Worm (Caenorhabditis elegans) whole organism, late embryonic: ENCODE results near the gene ins-7.

Experiments
- C38D4.7 ChIP-seq: fragments of 200-800 bp; sonication (Bioruptor generic); optimal IDR thresholded peaks from 2 replicates; lab custom pipeline; 2018; ENCODE audit warnings: mild to moderate bottlenecking, missing genetic modification characterization, moderate library complexity, missing compliant biosample characterization
- F13H6.1 ChIP-seq: sonication (generic microtip); optimal IDR thresholded peaks from 2 replicates; lab custom pipeline; 2016; ENCODE audit warnings: missing genetic modification characterization, missing compliant biosample characterization
- K02D7.2 ChIP-seq: sonication (generic microtip); optimal IDR thresholded peaks from 2 replicates; lab custom pipeline; 2017; ENCODE audit warnings: mild to moderate bottlenecking, missing genetic modification characterization, missing compliant biosample characterization
- T23F11.4 ChIP-seq: fragments of 200-800 bp; sonication (Bioruptor generic); optimal IDR thresholded peaks from 2 replicates; lab custom pipeline; 2018; ENCODE audit warnings: mild to moderate bottlenecking, missing genetic modification characterization, missing compliant biosample characterization
- ceh-14 ChIP-seq: sonication (generic microtip); optimal IDR thresholded peaks from 2 replicates; lab custom pipeline; 2016; ENCODE audit warnings: missing genotype, missing genetic modification characterization, missing compliant biosample characterization
- ceh-19 ChIP-seq: fragments of 200-800 bp; sonication (Bioruptor generic); optimal IDR thresholded peaks from 2 replicates; lab custom pipeline; 2018; ENCODE audit warnings: mild to moderate bottlenecking, missing genetic modification characterization, missing compliant biosample characterization
- ceh-22 ChIP-seq: sonication (generic microtip); optimal IDR thresholded peaks from 2 replicates; lab custom pipeline; 2017; ENCODE audit warnings: missing biosample characterization, missing genetic modification characterization
- ceh-24 ChIP-seq: sonication (generic microtip); optimal IDR thresholded peaks from 2 replicates; lab custom pipeline; 2016; ENCODE audit warnings: mild to moderate bottlenecking, missing genetic modification characterization, missing compliant biosample characterization
- ceh-31 ChIP-seq: sonication (generic microtip); optimal IDR thresholded peaks from 2 replicates; lab custom pipeline; 2016; ENCODE audit warnings: missing genetic modification characterization, missing compliant biosample characterization
- ceh-34 ChIP-seq: sonication (generic microtip); optimal IDR thresholded peaks from 2 replicates; lab custom pipeline; 2016; ENCODE audit warnings: mild to moderate bottlenecking, missing genetic modification characterization, missing compliant biosample characterization
- ceh-45 ChIP-seq: fragments of 200-800 bp; sonication (Bioruptor generic); IDR thresholded peaks from 2 replicates; pipeline ENCODE4 v1.3.6; 2022; ENCODE audit warnings: missing genetic modification reagents, missing genetic modification characterization, missing compliant biosample characterization
- ceh-6 ChIP-seq: fragments of 200-800 bp; sonication (Bioruptor generic); optimal IDR thresholded peaks from 2 replicates; lab custom pipeline; 2018; ENCODE audit warnings: mild to moderate bottlenecking, missing genetic modification characterization, missing compliant biosample characterization
- ceh-9 ChIP-seq: sonication (generic microtip); optimal IDR thresholded peaks from 2 replicates; lab custom pipeline; 2016; ENCODE audit warnings: mild to moderate bottlenecking, missing genetic modification characterization, inconsistent platforms, missing compliant biosample characterization
- dmd-4 ChIP-seq: sonication (generic microtip); optimal IDR thresholded peaks from 2 replicates; lab custom pipeline; 2016; ENCODE audit warnings: borderline replicate concordance, missing genetic modification characterization, missing compliant biosample characterization
- dve-1 ChIP-seq: sonication (generic microtip); optimal IDR thresholded peaks from 2 replicates; lab custom pipeline; 2017; ENCODE audit warnings: antibody characterized with exemption, mild to moderate bottlenecking, missing genetic modification characterization, missing compliant biosample characterization
- elt-2 ChIP-seq: sonication (generic microtip); optimal IDR thresholded peaks from 2 replicates; lab custom pipeline; 2016; ENCODE audit warnings: missing genetic modification reagents, missing genetic modification characterization, missing compliant biosample characterization
- elt-4 ChIP-seq: sonication (generic microtip); optimal IDR thresholded peaks from 2 replicates; lab custom pipeline; 2016; ENCODE audit warnings: missing genetic modification characterization, missing compliant biosample characterization
- eyg-1 ChIP-seq: sonication (generic microtip); optimal IDR thresholded peaks from 2 replicates; lab custom pipeline; 2016; ENCODE audit warnings: missing genotype, missing genetic modification characterization, missing compliant biosample characterization
- fax-1 ChIP-seq: sonication (generic microtip); optimal IDR thresholded peaks from 2 replicates; lab custom pipeline; 2016; ENCODE audit warnings: missing genotype, missing genetic modification characterization, missing compliant biosample characterization
- fkh-10 ChIP-seq: fragments of 150-350 bp; optimal IDR thresholded peaks from 2 replicates; lab custom pipeline; 2014; ENCODE audit warnings: missing biosample characterization, missing genetic modification reagents, missing genetic modification characterization
- fkh-6 ChIP-seq: sonication (generic microtip); optimal IDR thresholded peaks from 2 replicates; lab custom pipeline; 2016; ENCODE audit warnings: missing genetic modification characterization, missing compliant biosample characterization
- gmeb-2 ChIP-seq: sonication (generic microtip); optimal IDR thresholded peaks from 2 replicates; lab custom pipeline; 2016; ENCODE audit warnings: missing genetic modification characterization, inconsistent platforms, missing compliant biosample characterization
- hlh-13 ChIP-seq: fragments of 200-800 bp; sonication (Bioruptor generic); optimal IDR thresholded peaks from 2 replicates; lab custom pipeline; 2018; ENCODE audit warnings: mild to moderate bottlenecking, missing genetic modification characterization, missing compliant biosample characterization
- hlh-15 ChIP-seq: sonication (generic microtip); optimal IDR thresholded peaks from 2 replicates; lab custom pipeline; 2016; ENCODE audit warnings: missing genetic modification characterization, missing compliant biosample characterization
- hlh-8 ChIP-seq: sonication (generic microtip); optimal IDR thresholded peaks from 2 replicates; lab custom pipeline; 2016; ENCODE audit warnings: missing genotype, missing genetic modification characterization, missing compliant biosample characterization
- lin-11 ChIP-seq: fragments of 200-800 bp; sonication (Bioruptor generic); optimal IDR thresholded peaks from 2 replicates; lab custom pipeline; 2018; ENCODE audit warnings: mild to moderate bottlenecking, missing genetic modification characterization, missing compliant biosample characterization
- madf-2 ChIP-seq: sonication (generic microtip); optimal IDR thresholded peaks from 2 replicates; lab custom pipeline; 2017; ENCODE audit warnings: missing genetic modification characterization, missing compliant biosample characterization
- mec-3 ChIP-seq: sonication (generic microtip); optimal IDR thresholded peaks from 2 replicates; lab custom pipeline; 2016; ENCODE audit warnings: borderline replicate concordance, missing genetic modification characterization, missing compliant biosample characterization
- nhr-11 ChIP-seq: fragments of 150-350 bp; optimal IDR thresholded peaks from 2 replicates; lab custom pipeline; 2014; ENCODE audit warnings: missing biosample characterization, missing genetic modification characterization
- npax-4 ChIP-seq: sonication (generic microtip); optimal IDR thresholded peaks from 2 replicates; lab custom pipeline; 2016; ENCODE audit warnings: missing genetic modification characterization, missing compliant biosample characterization
- odd-2 ChIP-seq: sonication (generic microtip); optimal IDR thresholded peaks from 2 replicates; lab custom pipeline; 2017; ENCODE audit warnings: antibody characterized with exemption, mild to moderate bottlenecking, missing genetic modification characterization, missing compliant biosample characterization
- pag-3 ChIP-seq: sonication (generic microtip); optimal IDR thresholded peaks from 2 replicates; lab custom pipeline; 2016; ENCODE audit warnings: missing compliant biosample characterization, missing genetic modification characterization, borderline replicate concordance
- pat-9 ChIP-seq: fragments of 200-800 bp; sonication (Bioruptor generic); optimal IDR thresholded peaks from 2 replicates; lab custom pipeline; 2018; ENCODE audit warnings: mild to moderate bottlenecking, missing genetic modification characterization, moderate library complexity, missing compliant biosample characterization
- pax-1 ChIP-seq: fragments of 150-350 bp; optimal IDR thresholded peaks from 2 replicates; lab custom pipeline; 2014; ENCODE audit warnings: missing biosample characterization, missing genetic modification characterization
- pha-2 ChIP-seq: sonication (generic microtip); optimal IDR thresholded peaks from 2 replicates; lab custom pipeline; 2017; ENCODE audit warnings: mild to moderate bottlenecking, missing genetic modification characterization, missing compliant biosample characterization
- pha-4 ChIP-seq: fragments of 150-350 bp; optimal IDR thresholded peaks from 2 replicates; lab custom pipeline; 2018; ENCODE audit warnings: missing biosample characterization, missing genetic modification reagents, missing genetic modification characterization
- rnt-1 ChIP-seq: sonication (generic microtip); optimal IDR thresholded peaks from 2 replicates; lab custom pipeline; 2016; ENCODE audit warnings: missing genetic modification characterization, missing compliant biosample characterization
- sdc-2 ChIP-seq: sonication (generic microtip); optimal IDR thresholded peaks from 2 replicates; lab custom pipeline; 2016; ENCODE audit warnings: missing genotype, missing genetic modification characterization, missing compliant biosample characterization
- sox-2 ChIP-seq: fragments of 200-800 bp; sonication (Bioruptor generic); IDR thresholded peaks from 2 replicates; pipeline ENCODE4 v1.3.6; 2022; ENCODE audit warnings: missing genetic modification reagents, missing genetic modification characterization, missing compliant biosample characterization
- sox-4 ChIP-seq: sonication (generic microtip); optimal IDR thresholded peaks from 2 replicates; lab custom pipeline; 2017; ENCODE audit warnings: mild to moderate bottlenecking, missing genetic modification characterization, inconsistent platforms, missing compliant biosample characterization
- syd-9 ChIP-seq: sonication (generic microtip); optimal IDR thresholded peaks from 2 replicates; lab custom pipeline; 2016; ENCODE audit warnings: mild to moderate bottlenecking, missing genetic modification characterization, moderate library complexity, missing compliant biosample characterization
- unc-3 ChIP-seq, 2 experiments: fragments of 200-800 bp in 1 of 2; sonication (Bioruptor generic) in 1 of 2; sonication (generic microtip) in 1 of 2; conservative IDR thresholded peaks in 1 of 2; optimal IDR thresholded peaks in 1 of 2; 2 replicates each; pipeline versions ENCODE4 v1.3.6 to Lab custom; 2016 to 2022; ENCODE audit warnings: missing compliant biosample characterization in 2 of 2, missing genetic modification characterization in 2 of 2, missing genetic modification reagents in 1 of 2

ins-7 gene

ce11 chrIV:9682514-9682913, at the start of gene ins-7:
ins-7 (minus strand) TSS chrIV:9682845.
- TF ChIP-seq nhr-11 (tag; lab: Kevin White, UChicago) (no peak), ceh-34 (tag; lab: Kevin White, UChicago) (no peak), pag-3 (no peak), odd-2 (tag; lab: Kevin White, UChicago) (no peak), K02D7.2 (tag; lab: Kevin White, UChicago) (no peak), mec-3 (tag; lab: Kevin White, UChicago) (no peak), unc-3 (GFP tag; conservative IDR thresholded peaks at IDR 0.05; lab: Robert Waterston, UW) (no peak), unc-3 (tag; optimal IDR thresholded peaks at IDR 0.05; lab: Kevin White, UChicago) (no peak), pha-2 (tag; lab: Kevin White, UChicago) (no peak), F13H6.1 (tag; lab: Kevin White, UChicago) (no peak), syd-9 (tag; lab: Kevin White, UChicago) (no peak), elt-4 (tag; lab: Kevin White, UChicago) (no peak), ceh-6 (GFP tag; lab: Kevin White, UChicago) (no peak), ceh-9 (tag; lab: Kevin White, UChicago) (no peak), ceh-45 (GFP tag; lab: Robert Waterston, UW) (no peak), fax-1 (no peak)

- TF ChIP-seq eyg-1 = no peak
- TF ChIP-seq ceh-14 = no peak
- TF ChIP-seq ceh-24 (tag; lab: Kevin White, UChicago) = no peak
- TF ChIP-seq rnt-1 (tag; lab: Kevin White, UChicago) = no peak
Measured at ce11 chrIV:9728376-9728775, 45.7 kb upstream of the ins-7 start, which contains the start of gene nhr-100. nhr-100 (plus strand) TSS chrIV:9728676.

ce11 chrIV:9727217-9727616, 44.6 kb upstream of the ins-7 start:
- TF ChIP-seq hlh-15 (tag; lab: Kevin White, UChicago) = no peak
- no peak for TF ChIP-seq sdc-2 (tag; lab: Kevin White, UChicago)
- no peak for TF ChIP-seq pha-4 (tag; lab: Kevin White, UChicago)
- TF ChIP-seq mec-3 (tag; lab: Kevin White, UChicago) = no peak
- TF ChIP-seq elt-2 = no peak
- TF ChIP-seq lin-11 = no peak
- no peak for TF ChIP-seq gmeb-2 (tag; lab: Kevin White, UChicago)
- no peak for TF ChIP-seq pat-9
- no peak for TF ChIP-seq sox-2 (GFP tag; lab: Robert Waterston, UW)
- no peak for TF ChIP-seq syd-9 (tag; lab: Kevin White, UChicago)
- no peak for TF ChIP-seq C38D4.7
- TF ChIP-seq ceh-31 = no peak
- TF ChIP-seq fkh-6 (tag; lab: Kevin White, UChicago) = no peak
- no peak for TF ChIP-seq madf-2 (tag; lab: Kevin White, UChicago)
- no peak for TF ChIP-seq dmd-4 (tag; lab: Kevin White, UChicago)
- no peak for TF ChIP-seq fkh-10 (GFP tag; lab: Kevin White, UChicago)
- no peak for TF ChIP-seq dve-1
- no peak for TF ChIP-seq T23F11.4 (GFP tag; lab: Kevin White, UChicago)

ce11 chrIV:9725468-9725985, 42.9 kb upstream of the ins-7 start:
- TF ChIP-seq sox-4 (tag; lab: Kevin White, UChicago) = no peak
- TF ChIP-seq ceh-22 = no peak
- TF ChIP-seq ceh-45 (GFP tag; lab: Robert Waterston, UW) = no peak
- TF ChIP-seq gmeb-2 (tag; lab: Kevin White, UChicago) = no peak
- TF ChIP-seq ceh-14 = no peak
- TF ChIP-seq C38D4.7 = no peak
- no peak for TF ChIP-seq hlh-8
- no peak for TF ChIP-seq ceh-19 (GFP tag; lab: Kevin White, UChicago)
- no peak for TF ChIP-seq npax-4 (tag; lab: Kevin White, UChicago)
- TF ChIP-seq elt-2 = no peak
- TF ChIP-seq pax-1 (tag; lab: Kevin White, UChicago) = no peak
- no peak for TF ChIP-seq odd-2 (tag; lab: Kevin White, UChicago)
- no peak for TF ChIP-seq fax-1
- TF ChIP-seq hlh-13 (GFP tag; lab: Kevin White, UChicago) = no peak
- TF ChIP-seq T23F11.4 (GFP tag; lab: Kevin White, UChicago) = no peak
